Fruit fly (Drosophila melanogaster) whole organism, embryonic: ENCODE data around the gene Sap30.

Experiments
- CG14441 ChIP-seq: fragments of 200-800 bp; sonication (Bioruptor generic); IDR thresholded peaks from 2 replicates; pipeline ENCODE4 v1.3.6; 2022; ENCODE audit warnings: missing biosample characterization, missing genetic modification characterization
- CG7963 ChIP-seq: fragments of 200-800 bp; sonication (Bioruptor generic); IDR thresholded peaks from 3 replicates; pipeline ENCODE4 v1.3.6; 2022; ENCODE audit warnings: missing biosample characterization, missing genetic modification characterization; ENCODE audit not compliant: partially characterized antibody
- Neu2 ChIP-seq: fragments of 200-800 bp; sonication (Bioruptor generic); optimal IDR thresholded peaks from 3 replicates; lab custom pipeline; 2016; ENCODE audit warnings: missing biosample characterization, missing genetic modification characterization, borderline replicate concordance

dm6 chrX:16791058-16791457, 4.0 kb downstream of the Sap30 start, which contains the start of gene Rrp45:
- no peak for TF ChIP-seq CG14441 (GFP tag; lab: Robert Waterston, UW)
- no peak for TF ChIP-seq Neu2 (GFP tag; lab: Kevin White, UChicago)
- TF ChIP-seq CG7963 (GFP tag; lab: Robert Waterston, UW) = no peak
